Fruit fly (Drosophila melanogaster) whole organism, embryonic: ENCODE data around the gene Alg2.

Experiments
- Bdp1 ChIP-seq: fragments of 200-800 bp; sonication (Bioruptor generic); optimal IDR thresholded peaks from 3 replicates; lab custom pipeline; 2016; ENCODE audit warnings: missing biosample characterization, missing genetic modification characterization
- CG10209 ChIP-seq: fragments of 200-800 bp; sonication (Bioruptor generic); optimal IDR thresholded peaks from 3 replicates; lab custom pipeline; 2017; ENCODE audit warnings: missing biosample characterization, mild to moderate bottlenecking, missing genetic modification characterization, missing genetic modification reagents
- CG11560 ChIP-seq: fragments of 200-800 bp; sonication (Bioruptor generic); IDR thresholded peaks from 3 replicates; pipeline ENCODE4 v1.3.6; 2022; ENCODE audit warnings: missing biosample characterization, missing genetic modification characterization
- CG12104 ChIP-seq: fragments of 200-800 bp; sonication (Bioruptor generic); optimal IDR thresholded peaks from 3 replicates; lab custom pipeline; 2016; ENCODE audit warnings: missing biosample characterization, missing genetic modification characterization
- CG12769 ChIP-seq: fragments of 200-800 bp; sonication (Bioruptor generic); optimal IDR thresholded peaks from 2 replicates; lab custom pipeline; 2019; ENCODE audit warnings: missing biosample characterization, mild to moderate bottlenecking, missing genetic modification characterization, moderate library complexity
- CG13123 ChIP-seq: fragments of 200-800 bp; sonication (Bioruptor generic); optimal IDR thresholded peaks from 2 replicates; lab custom pipeline; 2016; ENCODE audit warnings: missing biosample characterization, missing genetic modification characterization
- CG13775 ChIP-seq: fragments of 200-800 bp; sonication (Bioruptor generic); optimal IDR thresholded peaks from 3 replicates; lab custom pipeline; 2017; ENCODE audit warnings: missing biosample characterization, mild to moderate bottlenecking, missing genetic modification characterization
- CG1529 ChIP-seq: fragments of 200-800 bp; sonication (Bioruptor generic); optimal IDR thresholded peaks from 3 replicates; lab custom pipeline; 2018; ENCODE audit warnings: missing biosample characterization, missing genetic modification characterization
- CG17359 ChIP-seq: fragments of 200-800 bp; sonication (Bioruptor generic); optimal IDR thresholded peaks from 3 replicates; lab custom pipeline; 2018; ENCODE audit warnings: missing biosample characterization, mild to moderate bottlenecking, missing genetic modification characterization, moderate library complexity
- CG17361 ChIP-seq: fragments of 200-800 bp; sonication (Bioruptor generic); IDR thresholded peaks from 3 replicates; pipeline ENCODE4 v1.3.6; 2022; ENCODE audit warnings: missing biosample characterization, missing genetic modification characterization
- CG17802 ChIP-seq: fragments of 200-800 bp; sonication (Bioruptor generic); optimal IDR thresholded peaks from 2 replicates; lab custom pipeline; 2018; ENCODE audit warnings: missing biosample characterization, mild to moderate bottlenecking, missing genetic modification characterization, moderate library complexity
- CG18599 ChIP-seq: fragments of 200-800 bp; sonication (Bioruptor generic); optimal IDR thresholded peaks from 3 replicates; lab custom pipeline; 2017; ENCODE audit warnings: missing biosample characterization, missing genetic modification characterization, mild to moderate bottlenecking, moderate library complexity, missing genetic modification reagents
- CG18764 ChIP-seq: fragments of 200-800 bp; sonication (Bioruptor generic); optimal IDR thresholded peaks from 3 replicates; lab custom pipeline; 2016; ENCODE audit warnings: missing biosample characterization, missing genetic modification characterization
- CG30431 ChIP-seq: fragments of 200-800 bp; sonication (Bioruptor generic); optimal IDR thresholded peaks from 2 replicates; lab custom pipeline; 2017; ENCODE audit warnings: missing biosample characterization, missing genetic modification characterization
- CG3065 ChIP-seq: fragments of 200-800 bp; sonication (Bioruptor generic); optimal IDR thresholded peaks from 2 replicates; lab custom pipeline; 2016; ENCODE audit warnings: missing biosample characterization, missing genetic modification characterization
- CG31441 ChIP-seq: fragments of 200-800 bp; sonication (Bioruptor generic); IDR thresholded peaks from 2 replicates; pipeline ENCODE4 v1.3.6; 2022; ENCODE audit warnings: missing biosample characterization, missing genetic modification characterization
- CG34224 ChIP-seq: fragments of 200-800 bp; sonication (Bioruptor generic); IDR thresholded peaks from 3 replicates; pipeline ENCODE4 v1.3.6; 2022; ENCODE audit warnings: missing biosample characterization, missing genetic modification characterization; ENCODE audit not compliant: partially characterized antibody
- CG34422 ChIP-seq: fragments of 200-800 bp; sonication (Bioruptor generic); IDR thresholded peaks from 3 replicates; pipeline ENCODE4 v1.3.6; 2022; ENCODE audit warnings: missing biosample characterization, missing genetic modification characterization
- CG3726 ChIP-seq: fragments of 200-800 bp; sonication (Bioruptor generic); IDR thresholded peaks from 3 replicates; pipeline ENCODE4, ENCODE4 v1.3.6; 2022; ENCODE audit warnings: missing biosample characterization, missing genetic modification characterization
- CG4282 ChIP-seq: fragments of 200-800 bp; sonication (Bioruptor generic); optimal IDR thresholded peaks from 2 replicates; lab custom pipeline; 2016; ENCODE audit warnings: missing biosample characterization, missing genetic modification characterization
- CG4328 ChIP-seq: fragments of 200-800 bp; sonication (Bioruptor generic); optimal IDR thresholded peaks from 3 replicates; lab custom pipeline; 2017; ENCODE audit warnings: missing biosample characterization, missing genetic modification reagents, missing genetic modification characterization
- CG6175 ChIP-seq: fragments of 200-800 bp; sonication (Bioruptor generic); IDR thresholded peaks from 3 replicates; pipeline ENCODE4 v1.3.6; 2022; ENCODE audit warnings: missing biosample characterization, missing genetic modification characterization
- CG8765 ChIP-seq: fragments of 200-800 bp; sonication (Bioruptor generic); IDR thresholded peaks from 2 replicates; pipeline ENCODE4 v1.3.6; 2022; ENCODE audit warnings: missing biosample characterization, missing genetic modification characterization
- CG8924 ChIP-seq: fragments of 200-800 bp; optimal IDR thresholded peaks from 3 replicates; lab custom pipeline; 2019; ENCODE audit warnings: missing biosample characterization, mild to moderate bottlenecking, missing genetic modification characterization, moderate library complexity
- CG9932 ChIP-seq: fragments of 200-800 bp; sonication (Bioruptor generic); IDR thresholded peaks from 2 replicates; pipeline ENCODE4 v1.3.6; 2022; ENCODE audit warnings: missing biosample characterization, missing genetic modification characterization
- Dek ChIP-seq: fragments of 200-800 bp; sonication (Bioruptor generic); optimal IDR thresholded peaks from 3 replicates; lab custom pipeline; 2019; ENCODE audit warnings: missing biosample characterization, mild to moderate bottlenecking, missing genetic modification characterization, moderate library complexity
- Drgx ChIP-seq: fragments of 200-800 bp; sonication (Bioruptor generic); IDR thresholded peaks from 2 replicates; pipeline ENCODE4 v1.3.6; 2022; ENCODE audit warnings: missing biosample characterization, missing genetic modification characterization
- HLH4C ChIP-seq: fragments of 200-800 bp; sonication (Bioruptor generic); IDR thresholded peaks from 3 replicates; pipeline ENCODE4 v1.3.6; 2022; ENCODE audit warnings: missing biosample characterization, missing genetic modification characterization; ENCODE audit not compliant: partially characterized antibody
- Hey ChIP-seq: fragments of 200-800 bp; sonication (Bioruptor generic); optimal IDR thresholded peaks from 3 replicates; lab custom pipeline; 2018; ENCODE audit warnings: missing biosample characterization, mild to moderate bottlenecking, missing genetic modification characterization
- HmgZ ChIP-seq: fragments of 200-800 bp; sonication (Bioruptor generic); optimal IDR thresholded peaks from 2 replicates; lab custom pipeline; 2018; ENCODE audit warnings: missing biosample characterization, mild to moderate bottlenecking, missing genetic modification characterization
- Hr51 ChIP-seq, 2 experiments: fragments of 200-800 bp; sonication (Bioruptor generic); optimal IDR thresholded peaks; 2 replicates in 1 of 2; 3 replicates in 1 of 2; lab custom pipeline; 2016 to 2018; ENCODE audit warnings: missing biosample characterization in 2 of 2, missing genetic modification characterization in 2 of 2, mild to moderate bottlenecking in 1 of 2, moderate library complexity in 1 of 2
- NC2α ChIP-seq: fragments of 200-800 bp; sonication (Bioruptor generic); optimal IDR thresholded peaks from 2 replicates; lab custom pipeline; 2016; ENCODE audit warnings: missing biosample characterization, missing genetic modification characterization
- NK7.1 ChIP-seq: fragments of 200-800 bp; sonication (Bioruptor generic); optimal IDR thresholded peaks from 3 replicates; lab custom pipeline; 2016; ENCODE audit warnings: missing biosample characterization, missing genetic modification characterization
- Pdp1 ChIP-seq, 2 experiments: fragments of 200-800 bp; sonication (Bioruptor generic); optimal IDR thresholded peaks; 3 replicates each; lab custom pipeline; 2016; ENCODE audit warnings: missing biosample characterization in 2 of 2, missing genetic modification characterization in 2 of 2, mild to moderate bottlenecking in 1 of 2, moderate library complexity in 1 of 2
- Xrp1 ChIP-seq: fragments of 200-800 bp; sonication (Bioruptor generic); IDR thresholded peaks from 2 replicates; pipeline ENCODE4 v1.3.6; 2022; ENCODE audit warnings: missing biosample characterization, missing genetic modification characterization
- bcd ChIP-seq: fragments of 200-800 bp; sonication (Bioruptor generic); optimal IDR thresholded peaks from 2 replicates; lab custom pipeline; 2017; ENCODE audit warnings: missing biosample characterization, mild to moderate bottlenecking, missing genetic modification characterization
- caup ChIP-seq: fragments of 200-800 bp; sonication (Bioruptor generic); optimal IDR thresholded peaks from 3 replicates; lab custom pipeline; 2017; ENCODE audit warnings: missing biosample characterization, mild to moderate bottlenecking, missing genetic modification characterization, moderate library complexity; ENCODE audit not compliant: severe bottlenecking
- corto ChIP-seq: fragments of 200-800 bp; sonication (Bioruptor generic); optimal IDR thresholded peaks from 2 replicates; lab custom pipeline; 2016; ENCODE audit warnings: missing biosample characterization, mild to moderate bottlenecking, missing genetic modification characterization, moderate library complexity
- crp ChIP-seq, 2 experiments: fragments of 200-800 bp; sonication (Bioruptor generic); optimal IDR thresholded peaks; 2 replicates in 1 of 2; 3 replicates in 1 of 2; lab custom pipeline; 2017; ENCODE audit warnings: missing biosample characterization in 2 of 2, missing genetic modification characterization in 2 of 2, mild to moderate bottlenecking in 1 of 2, moderate library complexity in 1 of 2
- gt ChIP-seq: fragments of 200-800 bp; sonication (Bioruptor generic); IDR thresholded peaks from 2 replicates; pipeline ENCODE4 v1.3.6; 2022; ENCODE audit warnings: missing biosample characterization, missing genetic modification characterization
- mirr ChIP-seq: fragments of 200-800 bp; sonication (Bioruptor generic); optimal IDR thresholded peaks from 3 replicates; lab custom pipeline; 2018; ENCODE audit warnings: missing biosample characterization, mild to moderate bottlenecking, missing genetic modification characterization
- mld ChIP-seq: fragments of 200-800 bp; sonication (Bioruptor generic); IDR thresholded peaks from 3 replicates; pipeline ENCODE4 v1.3.6; 2022; ENCODE audit warnings: missing biosample characterization, missing genetic modification characterization; ENCODE audit not compliant: partially characterized antibody
- nerfin-2 ChIP-seq: fragments of 200-800 bp; sonication (Bioruptor generic); IDR thresholded peaks from 2 replicates; pipeline ENCODE4 v1.3.6; 2022; ENCODE audit warnings: missing biosample characterization, missing genetic modification characterization; ENCODE audit not compliant: partially characterized antibody
- phol ChIP-seq: fragments of 200-800 bp; sonication (Bioruptor generic); optimal IDR thresholded peaks from 3 replicates; lab custom pipeline; 2018; ENCODE audit warnings: missing biosample characterization, mild to moderate bottlenecking, missing genetic modification characterization, moderate library complexity
- sc ChIP-seq, 3 experiments: fragments of >200 bp in 2 of 3; fragments of 200-800 bp in 1 of 3; sonication (Bioruptor generic) in 1 of 3; optimal IDR thresholded peaks; 2 replicates in 2 of 3; 3 replicates in 1 of 3; lab custom pipeline; 2017; ENCODE audit warnings: mild to moderate bottlenecking in 1 of 3, missing biosample characterization in 1 of 3, missing genetic modification characterization in 1 of 3, missing genetic modification reagents in 1 of 3
- tup ChIP-seq: fragments of 200-800 bp; sonication (Bioruptor generic); optimal IDR thresholded peaks from 2 replicates; lab custom pipeline; 2016; ENCODE audit warnings: missing biosample characterization, mild to moderate bottlenecking, missing genetic modification characterization, moderate library complexity
- unpg ChIP-seq: fragments of 200-800 bp; sonication (Bioruptor generic); optimal IDR thresholded peaks from 3 replicates; lab custom pipeline; 2018; ENCODE audit warnings: missing biosample characterization, mild to moderate bottlenecking, missing genetic modification characterization, moderate library complexity
- vvl ChIP-seq: fragments of 200-800 bp; sonication (Bioruptor generic); IDR thresholded peaks from 2 replicates; pipeline ENCODE4 v1.3.6; 2022; ENCODE audit warnings: missing biosample characterization, missing genetic modification characterization
- z ChIP-seq: fragments of 200-800 bp; sonication (Bioruptor generic); IDR thresholded peaks from 3 replicates; pipeline ENCODE4 v1.3.6; 2022; ENCODE audit warnings: missing biosample characterization, missing genetic modification characterization
- zf30C ChIP-seq: fragments of 200-800 bp; sonication (Bioruptor generic); optimal IDR thresholded peaks from 3 replicates; lab custom pipeline; 2018; ENCODE audit warnings: missing biosample characterization, mild to moderate bottlenecking, missing genetic modification characterization

The Alg2 gene

dm6 chr3L:3095590-3095989 lies 48.0 kb upstream of the Alg2 start (continued):
- no peak for TF ChIP-seq CG3065 (GFP tag; lab: Kevin White, UChicago)
- TF ChIP-seq CG11560 (tag; lab: Robert Waterston, UW) = no peak
- TF ChIP-seq gt (GFP tag; lab: Robert Waterston, UW) = no peak
- TF ChIP-seq CG12104 = no peak
- TF ChIP-seq Xrp1 (GFP tag; lab: Robert Waterston, UW) = no peak
- TF ChIP-seq CG9932 = no peak
- no peak; the same call in 2 of the 3 replicates for TF ChIP-seq CG17361 (GFP tag; lab: Robert Waterston, UW)
- TF ChIP-seq sc (optimal IDR thresholded peaks at IDR 0.05; lab: Kevin White, UChicago) = no peak
- no peak for TF ChIP-seq sc (GFP tag; optimal IDR thresholded peaks at IDR 0.05; lab: Kevin White, UChicago)
- TF ChIP-seq phol (tag; lab: Kevin White, UChicago) = no peak
- TF ChIP-seq Bdp1 (GFP tag; lab: Kevin White, UChicago) = peak; percentile 98
- TF ChIP-seq CG18599 = no peak
- no peak for TF ChIP-seq CG3726 (GFP tag; lab: Robert Waterston, UW)
- TF ChIP-seq Drgx (GFP tag; lab: Robert Waterston, UW) = no peak
- TF ChIP-seq zf30C (GFP tag; lab: Kevin White, UChicago) = no peak
- TF ChIP-seq mld (GFP tag; lab: Robert Waterston, UW) = peak; percentile 76
- TF ChIP-seq CG18764 (GFP tag; lab: Kevin White, UChicago) = no peak
- no peak for TF ChIP-seq CG17359 (tag; lab: Kevin White, UChicago)
- TF ChIP-seq CG6175 = no peak
- no peak for TF ChIP-seq crp (GFP tag; optimal IDR thresholded peaks at IDR 0.05; lab: Kevin White, UChicago)
- no peak for TF ChIP-seq bcd (GFP tag; lab: Kevin White, UChicago)
- TF ChIP-seq NK7.1 (GFP tag; lab: Kevin White, UChicago) = no peak
- no peak for TF ChIP-seq CG4328 (GFP tag; lab: Kevin White, UChicago)
- no peak for TF ChIP-seq Dek
- TF ChIP-seq tup = no peak
- TF ChIP-seq CG30431 (GFP tag; lab: Kevin White, UChicago) = no peak
- no peak for TF ChIP-seq CG10209 (GFP tag; lab: Kevin White, UChicago)
- TF ChIP-seq z (GFP tag; lab: Robert Waterston, UW) = no peak
- no peak for TF ChIP-seq CG13775
- no peak for TF ChIP-seq Pdp1 (GFP tag; optimal IDR thresholded peaks at IDR 0.05; lab: Kevin White, UChicago)
- TF ChIP-seq CG12769 (tag; lab: Kevin White, UChicago) = no peak
- TF ChIP-seq mirr (GFP tag; lab: Kevin White, UChicago) = no peak
- peak; percentile 81 for TF ChIP-seq nerfin-2 (GFP tag; lab: Robert Waterston, UW)
- TF ChIP-seq HLH4C (GFP tag; lab: Robert Waterston, UW) = peak; percentile 63
- no peak for TF ChIP-seq NC2α (GFP tag; lab: Kevin White, UChicago)
- no peak for TF ChIP-seq CG1529 (GFP tag; lab: Kevin White, UChicago)
- no peak for TF ChIP-seq CG13123
- no peak for TF ChIP-seq corto (GFP tag; lab: Kevin White, UChicago)
- TF ChIP-seq CG31441 (GFP tag; lab: Robert Waterston, UW) = no peak
- no peak for TF ChIP-seq CG8924 (tag; lab: Kevin White, UChicago)
- TF ChIP-seq unpg (GFP tag; lab: Kevin White, UChicago) = no peak
- no peak for TF ChIP-seq Hr51 (GFP tag; optimal IDR thresholded peaks at IDR 0.05; lab: Kevin White, UChicago)
- no peak for TF ChIP-seq CG4282 (GFP tag; lab: Kevin White, UChicago)
- peak; percentile 20; the same call in 1 of the 3 replicates for TF ChIP-seq CG34224 (GFP tag; lab: Robert Waterston, UW)
- no peak for TF ChIP-seq CG17802 (tag; lab: Kevin White, UChicago)
- TF ChIP-seq HmgZ (tag; lab: Kevin White, UChicago) = no peak
- TF ChIP-seq caup = no peak
- no peak for TF ChIP-seq vvl (GFP tag; lab: Robert Waterston, UW)
- no peak for TF ChIP-seq CG34422
- no peak for TF ChIP-seq Hey
- no peak for TF ChIP-seq CG8765
